Fruit fly (Drosophila melanogaster): Measurements from ENCODE around the gene CG32485.

CG32485 gene

DNA sequence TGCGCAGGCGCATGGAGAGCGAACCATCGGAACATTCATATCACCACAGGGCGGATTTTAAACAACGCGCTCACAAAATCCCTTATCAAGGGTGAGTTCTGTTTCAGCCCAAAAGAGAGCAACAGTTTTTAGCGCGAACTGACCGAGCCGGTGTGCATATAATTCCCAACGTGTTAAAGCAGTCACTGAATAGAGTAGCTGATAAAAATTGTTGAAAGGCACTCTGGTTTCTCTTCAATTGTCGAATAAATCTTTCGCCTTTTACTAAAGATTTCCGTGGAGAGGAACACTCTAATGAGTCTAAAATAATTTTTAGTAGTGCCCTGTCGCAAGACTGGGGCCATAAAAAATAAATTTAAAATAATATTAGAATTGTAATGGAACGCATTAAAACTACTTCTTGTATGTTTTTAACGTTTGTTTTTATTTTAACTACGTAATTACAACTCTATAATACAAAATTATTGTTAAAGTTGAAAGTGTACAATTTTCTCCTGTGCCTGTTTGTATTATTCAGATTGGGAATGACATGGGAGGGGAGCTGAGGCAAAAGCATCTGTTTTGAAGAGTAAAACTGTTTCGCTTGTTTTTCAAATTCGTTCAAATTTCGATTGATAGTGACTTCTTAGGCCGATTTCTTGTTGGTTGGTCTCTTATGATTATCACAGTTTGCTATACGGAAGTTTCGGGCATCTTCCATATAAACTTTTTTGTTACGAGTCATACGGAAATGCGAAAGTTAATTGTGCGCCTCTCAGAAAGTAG is 40.6 kb downstream of the CG32485 start (continued):
- TF ChIP-seq ss (GFP tag; optimal IDR thresholded peaks at IDR 0.05), result no peak
- TF ChIP-seq Sox14 (GFP tag; optimal IDR thresholded peaks at IDR 0.05), result no peak
- TF ChIP-seq CG8632 (GFP tag; optimal IDR thresholded peaks at IDR 0.05), result no peak
- TF ChIP-seq CG6808 (GFP tag; optimal IDR thresholded peaks at IDR 0.05), result no peak

DNA sequence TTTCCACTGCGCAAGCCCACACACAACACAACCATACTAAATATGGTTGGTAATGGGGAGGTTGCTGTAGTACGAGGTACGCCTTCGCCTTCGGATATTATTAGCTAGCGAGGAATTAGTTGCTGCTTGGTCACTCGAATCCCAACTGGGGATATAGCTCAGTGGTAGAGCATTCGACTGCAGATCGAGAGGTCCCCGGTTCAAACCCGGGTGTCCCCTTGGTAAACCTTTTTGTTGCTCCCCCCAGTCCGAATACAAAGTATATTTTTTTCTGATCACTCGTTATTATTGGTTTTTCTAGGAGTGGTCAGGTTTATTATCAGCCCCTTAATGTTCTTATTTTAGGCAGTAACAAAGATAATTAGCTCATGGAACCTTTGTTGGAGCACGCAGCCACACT is 45.5 kb downstream of the CG32485 start:
- TF ChIP-seq dsx (GFP tag; optimal IDR thresholded peaks at IDR 0.05; ENCODE audit: poor library complexity, severe bottlenecking), result peak; percentile 33
- TF ChIP-seq eg (GFP tag; IDR thresholded peaks at IDR 0.05), result peak; percentile 4; the same call in 1 of the 3 replicates
- no peak for TF ChIP-seq CG1621 (tag; optimal IDR thresholded peaks at IDR 0.05)
- TF ChIP-seq CG6163 (GFP tag; IDR thresholded peaks at IDR 0.05), result peak; percentile 30; the same call in 2 of the 3 replicates
- TF ChIP-seq CG6808 (GFP tag; optimal IDR thresholded peaks at IDR 0.05), result no peak
- peak; percentile 34 for TF ChIP-seq Eip78C (GFP tag)
- TF ChIP-seq CG11762 (GFP tag; optimal IDR thresholded peaks at IDR 0.05; ENCODE audit: insufficient read depth), result no peak

DNA sequence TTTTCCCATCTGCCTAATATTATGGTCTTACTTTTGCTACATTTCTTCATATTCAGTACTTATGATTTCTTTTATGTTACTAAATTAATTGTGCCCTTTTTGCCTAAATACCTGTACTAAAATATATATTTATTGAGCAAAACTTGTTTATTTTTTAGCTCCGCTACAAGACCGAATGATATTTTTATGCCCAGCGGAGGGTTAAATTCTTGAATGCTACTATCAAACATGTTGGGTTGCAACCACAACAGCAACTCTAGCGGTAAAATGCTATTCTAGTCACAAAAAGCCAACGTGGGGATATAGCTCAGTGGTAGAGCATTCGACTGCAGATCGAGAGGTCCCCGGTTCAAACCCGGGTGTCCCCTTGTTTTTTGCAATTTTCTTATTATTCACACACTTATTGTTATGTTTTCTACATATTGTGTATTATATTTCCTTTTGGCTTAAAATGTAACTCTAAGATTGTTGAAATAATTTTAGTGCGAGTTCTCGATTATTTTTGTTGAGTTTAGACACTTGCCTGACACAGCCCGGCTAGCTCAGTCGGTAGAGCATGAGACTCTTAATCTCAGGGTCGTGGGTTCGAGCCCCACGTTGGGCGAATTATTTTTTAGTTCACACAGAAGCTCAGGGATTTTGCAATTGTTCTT is 46.1 kb downstream of the CG32485 start:
- TF ChIP-seq spab (GFP tag; optimal IDR thresholded peaks at IDR 0.05) (no peak), fd59A (GFP tag; optimal IDR thresholded peaks at IDR 0.05) (no peak), dac (GFP tag; optimal IDR thresholded peaks at IDR 0.05) (no peak), Gug (GFP tag; IDR thresholded peaks at IDR 0.05) (no peak), Lpt (GFP tag; optimal IDR thresholded peaks at IDR 0.05) (no peak), ss (GFP tag; optimal IDR thresholded peaks at IDR 0.05) (peak in 1 of 2 experiments; percentile 39), fkh (GFP tag; optimal IDR thresholded peaks at IDR 0.05) (no peak), CG34406 (GFP tag; optimal IDR thresholded peaks at IDR 0.05) (no peak), CG7368 (GFP tag; optimal IDR thresholded peaks at IDR 0.05) (peak; percentile 12), fd85E (GFP tag; optimal IDR thresholded peaks at IDR 0.05) (no peak), CG6854 (GFP tag; optimal IDR thresholded peaks at IDR 0.05) (no peak), Hr38 (GFP tag; optimal IDR thresholded peaks at IDR 0.05) (no peak), Smox (GFP tag; optimal IDR thresholded peaks at IDR 0.05) (no peak), CG3919 (GFP tag; optimal IDR thresholded peaks at IDR 0.05) (peak; percentile 43), CG3032 (tag; optimal IDR thresholded peaks at IDR 0.05) (peak; percentile 38), CG32006 (GFP tag; optimal IDR thresholded peaks at IDR 0.05) (no peak), Hr39 (GFP tag; optimal IDR thresholded peaks at IDR 0.05) (no peak), Eip93F (GFP tag; optimal IDR thresholded peaks at IDR 0.05) (peak; percentile 46), Sox15 (GFP tag; optimal IDR thresholded peaks at IDR 0.05) (no peak), CG1621 (tag; optimal IDR thresholded peaks at IDR 0.05) (no peak), CG31627 (GFP tag; optimal IDR thresholded peaks at IDR 0.05) (no peak), dsx (GFP tag; optimal IDR thresholded peaks at IDR 0.05; ENCODE audit: poor library complexity, severe bottlenecking) (peak; percentile 32), vri (GFP tag; optimal IDR thresholded peaks at IDR 0.05) (no peak), CG16779 (tag; optimal IDR thresholded peaks at IDR 0.05) (no peak), Ets96B (tag; optimal IDR thresholded peaks at IDR 0.05) (peak; percentile 33), CG15336 (GFP tag; IDR thresholded peaks at IDR 0.05) (0 out of 2 replicates have a peak, but pooled peaks have one; percentile 43), CG10669 (GFP tag; optimal IDR thresholded peaks at IDR 0.05) (peak; percentile 24), achi (GFP tag; optimal IDR thresholded peaks at IDR 0.05) (peak; percentile 51), Sox102F (GFP tag; optimal IDR thresholded peaks at IDR 0.05) (no peak), OdsH (GFP tag; optimal IDR thresholded peaks at IDR 0.05) (peak; percentile 31), Met (GFP tag; optimal IDR thresholded peaks at IDR 0.05) (peak; percentile 43), CG4318 (GFP tag; optimal IDR thresholded peaks at IDR 0.05) (no peak), CG9139 (GFP tag; optimal IDR thresholded peaks at IDR 0.05) (no peak), lz (GFP tag; optimal IDR thresholded peaks at IDR 0.05) (peak; percentile 39), CG6808 (GFP tag; optimal IDR thresholded peaks at IDR 0.05) (peak; percentile 58), acj6 (GFP tag; optimal IDR thresholded peaks at IDR 0.05) (peak; percentile 10), Ets21C (GFP tag; optimal IDR thresholded peaks at IDR 0.05) (no peak), CG8632 (GFP tag; optimal IDR thresholded peaks at IDR 0.05) (no peak), esn (GFP tag; optimal IDR thresholded peaks at IDR 0.05) (peak; percentile 40), pdm3 (GFP tag; optimal IDR thresholded peaks at IDR 0.05) (no peak)

Measured in whole organism, prepupa.